Worm (Caenorhabditis elegans) whole organism, midembryonic: Measurements from ENCODE around the gene xol-1.

Experiments used
- T22C8.4 ChIP-seq: fragments of 200-800 bp; sonication (Bioruptor generic); IDR thresholded peaks from 2 replicates; pipeline ENCODE4 v1.3.6; 2022; ENCODE audit warnings: missing genetic modification characterization, missing compliant biosample characterization
- ztf-29 ChIP-seq: fragments of 200-800 bp; sonication (Bioruptor generic); IDR thresholded peaks from 2 replicates; pipeline ENCODE4 v1.3.6; 2022; ENCODE audit warnings: missing genetic modification reagents, missing genetic modification characterization, missing compliant biosample characterization

- TF ChIP-seq T22C8.4 (GFP tag; lab: Robert Waterston, UW) (no peak), ztf-29 (GFP tag; lab: Robert Waterston, UW) (no peak)
Observed at ce11 chrX:8069293-8069692, 28.2 kb downstream of the xol-1 start, which contains the start of gene C18A11.1.
